Fruit fly (Drosophila melanogaster) whole organism, prepupa: ENCODE measurements around the gene CG5107.

Source experiments
- Blimp-1 ChIP-seq: fragments of 200-800 bp; sonication (Bioruptor generic); optimal IDR thresholded peaks from 3 replicates; lab custom pipeline; 2017; ENCODE audit warnings: missing biosample characterization, missing genetic modification characterization, mild to moderate bottlenecking, moderate library complexity, missing genetic modification reagents
- CG10631 ChIP-seq: fragments of 200-800 bp; sonication (Bioruptor generic); optimal IDR thresholded peaks from 2 replicates; lab custom pipeline; 2016; ENCODE audit warnings: missing biosample characterization, missing genetic modification characterization
- CG11294 ChIP-seq: fragments of 200-800 bp; sonication (Bioruptor generic); IDR thresholded peaks from 2 replicates; pipeline ENCODE4 v1.3.6; 2022; ENCODE audit warnings: missing biosample characterization, missing genetic modification characterization
- CG11762 ChIP-seq: fragments of 200-800 bp; sonication (Bioruptor generic); optimal IDR thresholded peaks from 3 replicates; lab custom pipeline; 2016; ENCODE audit warnings: missing biosample characterization, missing genetic modification characterization; ENCODE audit not compliant: insufficient read depth
- CG11902 ChIP-seq: fragments of 200-800 bp; sonication (Bioruptor generic); optimal IDR thresholded peaks from 3 replicates; lab custom pipeline; 2016; ENCODE audit warnings: missing biosample characterization, missing genetic modification characterization
- CG15336 ChIP-seq: fragments of 200-800 bp; sonication (Bioruptor generic); IDR thresholded peaks from 2 replicates; pipeline ENCODE4 v1.3.6; 2022; ENCODE audit warnings: missing biosample characterization, missing genetic modification characterization
- CG16779 ChIP-seq: fragments of 200-800 bp; sonication (Bioruptor generic); optimal IDR thresholded peaks from 3 replicates; lab custom pipeline; 2017; ENCODE audit warnings: missing biosample characterization, mild to moderate bottlenecking, missing genetic modification characterization
- CG3032 ChIP-seq: fragments of 200-800 bp; optimal IDR thresholded peaks from 2 replicates; lab custom pipeline; 2019; ENCODE audit warnings: missing biosample characterization, mild to moderate bottlenecking, missing genetic modification characterization, moderate library complexity
- CG31627 ChIP-seq: fragments of 200-800 bp; sonication (Bioruptor generic); optimal IDR thresholded peaks from 3 replicates; lab custom pipeline; 2016; ENCODE audit warnings: missing biosample characterization, missing genetic modification characterization
- CG32006 ChIP-seq: fragments of 200-800 bp; sonication (Bioruptor generic); optimal IDR thresholded peaks from 3 replicates; lab custom pipeline; 2017; ENCODE audit warnings: missing biosample characterization, mild to moderate bottlenecking, missing genetic modification characterization
- CG34406 ChIP-seq: fragments of 200-800 bp; sonication (Bioruptor generic); optimal IDR thresholded peaks from 3 replicates; lab custom pipeline; 2016; ENCODE audit warnings: missing biosample characterization, missing genetic modification characterization
- CG4318 ChIP-seq: fragments of 200-800 bp; sonication (Bioruptor generic); optimal IDR thresholded peaks from 3 replicates; lab custom pipeline; 2017; ENCODE audit warnings: missing biosample characterization, mild to moderate bottlenecking, missing genetic modification characterization
- CG6163 ChIP-seq: fragments of 200-800 bp; sonication (Bioruptor generic); IDR thresholded peaks from 3 replicates; pipeline ENCODE4 v1.3.6; 2022; ENCODE audit warnings: missing biosample characterization, missing genetic modification characterization
- CG6808 ChIP-seq: fragments of 200-800 bp; sonication (Bioruptor generic); optimal IDR thresholded peaks from 3 replicates; lab custom pipeline; 2017; ENCODE audit warnings: missing biosample characterization, missing genetic modification characterization, mild to moderate bottlenecking, moderate library complexity, missing genetic modification reagents
- CG7368 ChIP-seq: fragments of 200-800 bp; sonication (Bioruptor generic); optimal IDR thresholded peaks from 3 replicates; lab custom pipeline; 2016; ENCODE audit warnings: missing biosample characterization, missing genetic modification characterization
- CG8632 ChIP-seq: fragments of 200-800 bp; sonication (Bioruptor generic); optimal IDR thresholded peaks from 3 replicates; lab custom pipeline; 2016; ENCODE audit warnings: missing biosample characterization, missing genetic modification characterization
- CG9139 ChIP-seq: fragments of 200-800 bp; sonication (Bioruptor generic); optimal IDR thresholded peaks from 3 replicates; lab custom pipeline; 2017; ENCODE audit warnings: missing biosample characterization, mild to moderate bottlenecking, missing genetic modification characterization
- Eip75B ChIP-seq: fragments of 200-800 bp; sonication (Bioruptor generic); optimal IDR thresholded peaks from 3 replicates; lab custom pipeline; 2016; ENCODE audit warnings: missing biosample characterization, missing genetic modification characterization
- Eip78C ChIP-seq: fragments of 200-800 bp; sonication (Bioruptor generic); peaks from one replicate; lab custom pipeline; 2016; ENCODE audit warnings: missing biosample characterization, missing genetic modification characterization
- Eip93F ChIP-seq: fragments of 200-800 bp; sonication (Bioruptor generic); optimal IDR thresholded peaks from 2 replicates; lab custom pipeline; 2016; ENCODE audit warnings: missing biosample characterization, mild to moderate bottlenecking, missing genetic modification characterization
- Ets21C ChIP-seq: fragments of 200-800 bp; sonication (Bioruptor generic); optimal IDR thresholded peaks from 3 replicates; lab custom pipeline; 2016; ENCODE audit warnings: missing biosample characterization, missing genetic modification characterization
- Ets96B ChIP-seq: fragments of 200-800 bp; optimal IDR thresholded peaks from 2 replicates; lab custom pipeline; 2019; ENCODE audit warnings: missing biosample characterization, mild to moderate bottlenecking, missing genetic modification characterization, moderate library complexity
- Hr38 ChIP-seq: sonication (Bioruptor generic); optimal IDR thresholded peaks from 2 replicates; lab custom pipeline; 2016; ENCODE audit warnings: missing biosample characterization, missing genetic modification characterization
- Hr39 ChIP-seq: fragments of 200-800 bp; sonication (Bioruptor generic); optimal IDR thresholded peaks from 2 replicates; lab custom pipeline; 2016; ENCODE audit warnings: missing biosample characterization, missing genetic modification characterization
- Lpt ChIP-seq: fragments of 200-800 bp; sonication (Bioruptor generic); optimal IDR thresholded peaks from 3 replicates; lab custom pipeline; 2016; ENCODE audit warnings: missing biosample characterization, missing genetic modification characterization
- Met ChIP-seq: fragments of 200-800 bp; sonication (Bioruptor generic); optimal IDR thresholded peaks from 3 replicates; lab custom pipeline; 2016; ENCODE audit warnings: missing biosample characterization, missing genetic modification characterization
- OdsH ChIP-seq: fragments of 200-800 bp; sonication (Bioruptor generic); optimal IDR thresholded peaks from 3 replicates; lab custom pipeline; 2016; ENCODE audit warnings: missing biosample characterization, missing genetic modification characterization
- Smox ChIP-seq: fragments of 200-800 bp; sonication (Bioruptor generic); optimal IDR thresholded peaks from 3 replicates; lab custom pipeline; 2016; ENCODE audit warnings: missing biosample characterization, missing genetic modification characterization
- Sox14 ChIP-seq: fragments of 200-800 bp; sonication (Bioruptor generic); optimal IDR thresholded peaks from 3 replicates; lab custom pipeline; 2016; ENCODE audit warnings: missing biosample characterization, missing genetic modification characterization
- Sox15 ChIP-seq: fragments of 200-800 bp; sonication (Bioruptor generic); optimal IDR thresholded peaks from 3 replicates; lab custom pipeline; 2016; ENCODE audit warnings: missing biosample characterization, missing genetic modification characterization
- achi ChIP-seq: fragments of 200-800 bp; sonication (Bioruptor generic); optimal IDR thresholded peaks from 3 replicates; lab custom pipeline; 2016; ENCODE audit warnings: missing biosample characterization, missing genetic modification characterization
- dac ChIP-seq: fragments of 200-800 bp; sonication (Bioruptor generic); optimal IDR thresholded peaks from 2 replicates; lab custom pipeline; 2017; ENCODE audit warnings: missing biosample characterization, mild to moderate bottlenecking, missing genetic modification characterization
- dsx ChIP-seq: fragments of 200-800 bp; optimal IDR thresholded peaks from 3 replicates; lab custom pipeline; 2019; ENCODE audit warnings: missing biosample characterization, mild to moderate bottlenecking, missing genetic modification characterization, moderate library complexity; ENCODE audit not compliant: poor library complexity, severe bottlenecking
- eg ChIP-seq: fragments of 200-800 bp; sonication (Bioruptor generic); IDR thresholded peaks from 3 replicates; pipeline ENCODE4 v1.3.6; 2022; ENCODE audit warnings: missing biosample characterization, missing genetic modification characterization
- esn ChIP-seq: fragments of 200-800 bp; sonication (Bioruptor generic); optimal IDR thresholded peaks from 2 replicates; lab custom pipeline; 2016; ENCODE audit warnings: missing biosample characterization, mild to moderate bottlenecking, missing genetic modification characterization, moderate library complexity
- fd59A ChIP-seq: fragments of 200-800 bp; sonication (Bioruptor generic); optimal IDR thresholded peaks from 2 replicates; lab custom pipeline; 2017; ENCODE audit warnings: missing biosample characterization, mild to moderate bottlenecking, missing genetic modification characterization, missing genetic modification reagents
- fd85E ChIP-seq: fragments of 200-800 bp; sonication (Bioruptor generic); optimal IDR thresholded peaks from 3 replicates; lab custom pipeline; 2016; ENCODE audit warnings: missing biosample characterization, missing genetic modification characterization
- net ChIP-seq: fragments of 200-800 bp; sonication (Bioruptor generic); optimal IDR thresholded peaks from 3 replicates; lab custom pipeline; 2016; ENCODE audit warnings: missing biosample characterization, missing genetic modification characterization
- salr ChIP-seq, 2 experiments: fragments of 200-800 bp; sonication (Bioruptor generic); optimal IDR thresholded peaks; 3 replicates each; lab custom pipeline; 2016 to 2018; ENCODE audit warnings: missing biosample characterization in 2 of 2, missing genetic modification characterization in 2 of 2, mild to moderate bottlenecking in 1 of 2
- spab ChIP-seq: fragments of 200-800 bp; sonication (Bioruptor generic); optimal IDR thresholded peaks from 2 replicates; lab custom pipeline; 2017; ENCODE audit warnings: missing biosample characterization, mild to moderate bottlenecking, missing genetic modification characterization, missing genetic modification reagents
- ss ChIP-seq, 2 experiments: fragments of 200-800 bp; sonication (Bioruptor generic); optimal IDR thresholded peaks; 2 replicates in 1 of 2; 3 replicates in 1 of 2; lab custom pipeline; 2017 to 2018; ENCODE audit warnings: mild to moderate bottlenecking in 2 of 2, missing biosample characterization in 2 of 2, missing genetic modification characterization in 2 of 2, moderate library complexity in 1 of 2
- svp ChIP-seq: fragments of 200-800 bp; sonication (Bioruptor generic); peaks from one replicate; lab custom pipeline; 2016; ENCODE audit warnings: missing biosample characterization, missing genetic modification characterization
- vri ChIP-seq: fragments of 200-800 bp; sonication (Bioruptor generic); optimal IDR thresholded peaks from 3 replicates; lab custom pipeline; 2016; ENCODE audit warnings: missing biosample characterization, mild to moderate bottlenecking, missing genetic modification characterization

Gene CG5107

DNA sequence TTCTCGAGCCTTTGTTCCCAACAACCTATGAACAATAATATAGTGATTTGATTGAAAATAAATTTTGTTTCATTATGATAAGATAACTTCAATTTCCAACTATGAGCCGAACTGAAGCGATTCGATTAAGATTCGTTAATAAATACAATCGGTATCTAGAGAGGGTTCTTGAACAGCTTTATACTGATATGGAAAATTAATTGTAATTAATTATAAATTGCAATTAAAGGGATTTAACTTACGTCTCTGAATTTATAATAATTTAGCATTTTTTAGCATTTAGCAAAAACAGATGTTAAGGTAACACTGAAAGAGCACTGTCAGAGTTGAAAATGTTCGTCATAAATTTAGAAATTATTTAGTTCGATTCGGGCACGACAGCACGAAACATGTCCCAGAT lies 984 bp downstream of the CG5107 start, which contains the start of gene CG5111:
CG5111 (plus strand) TSS at position 301 of the 400 bp plus-strand sequence.
- no peak for TF ChIP-seq Smox
- no peak for TF ChIP-seq achi (GFP tag; lab: Kevin White, UChicago)
- TF ChIP-seq CG15336 (GFP tag; lab: Robert Waterston, UW), result no peak
- TF ChIP-seq CG6808 (GFP tag; lab: Kevin White, UChicago), result no peak
- TF ChIP-seq Hr38 (GFP tag; lab: Kevin White, UChicago), result no peak
- TF ChIP-seq Lpt, result no peak
- TF ChIP-seq salr (GFP tag; optimal IDR thresholded peaks at IDR 0.05; lab: Kevin White, UChicago), result no peak
- TF ChIP-seq CG7368 (GFP tag; lab: Kevin White, UChicago), result no peak
- TF ChIP-seq esn, result no peak
- TF ChIP-seq eg (GFP tag; lab: Robert Waterston, UW), result no peak
- TF ChIP-seq dac, result no peak
- no peak for TF ChIP-seq Ets96B (tag; lab: Kevin White, UChicago)
- no peak for TF ChIP-seq OdsH (GFP tag; lab: Kevin White, UChicago)
- TF ChIP-seq vri (GFP tag; lab: Kevin White, UChicago), result no peak
- no peak for TF ChIP-seq Hr39 (GFP tag; lab: Kevin White, UChicago)
- no peak for TF ChIP-seq CG8632 (GFP tag; lab: Kevin White, UChicago)

DNA sequence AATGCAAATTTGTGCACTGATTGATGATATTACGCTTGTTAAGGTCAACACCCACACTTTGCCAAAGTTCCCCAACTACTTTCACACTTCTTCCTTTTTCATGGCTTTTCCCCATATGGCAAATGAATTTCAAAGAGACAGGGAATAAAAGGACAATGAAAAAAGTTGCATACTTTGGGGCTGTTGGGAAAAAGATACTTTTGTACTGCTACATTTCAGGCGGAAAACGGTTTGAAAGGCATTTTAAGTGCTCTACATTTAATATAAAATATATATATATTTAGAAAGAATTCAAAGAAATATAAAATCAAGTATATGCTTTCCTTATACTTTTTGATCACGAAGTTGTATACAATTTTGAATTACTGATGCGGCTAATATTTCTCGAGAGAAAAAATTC lies 7.8 kb downstream of the CG5107 start:
- TF ChIP-seq CG3032, result no peak
- TF ChIP-seq CG32006 (GFP tag; lab: Kevin White, UChicago), result no peak
- no peak for TF ChIP-seq OdsH (GFP tag; lab: Kevin White, UChicago)
- TF ChIP-seq CG9139 (GFP tag; lab: Kevin White, UChicago), result no peak
- no peak for TF ChIP-seq Eip75B (GFP tag; lab: Kevin White, UChicago)
- TF ChIP-seq CG4318 (GFP tag; lab: Kevin White, UChicago), result no peak
- no peak for TF ChIP-seq CG6163 (GFP tag; lab: Robert Waterston, UW)
- no peak for TF ChIP-seq Ets96B (tag; lab: Kevin White, UChicago)

DNA sequence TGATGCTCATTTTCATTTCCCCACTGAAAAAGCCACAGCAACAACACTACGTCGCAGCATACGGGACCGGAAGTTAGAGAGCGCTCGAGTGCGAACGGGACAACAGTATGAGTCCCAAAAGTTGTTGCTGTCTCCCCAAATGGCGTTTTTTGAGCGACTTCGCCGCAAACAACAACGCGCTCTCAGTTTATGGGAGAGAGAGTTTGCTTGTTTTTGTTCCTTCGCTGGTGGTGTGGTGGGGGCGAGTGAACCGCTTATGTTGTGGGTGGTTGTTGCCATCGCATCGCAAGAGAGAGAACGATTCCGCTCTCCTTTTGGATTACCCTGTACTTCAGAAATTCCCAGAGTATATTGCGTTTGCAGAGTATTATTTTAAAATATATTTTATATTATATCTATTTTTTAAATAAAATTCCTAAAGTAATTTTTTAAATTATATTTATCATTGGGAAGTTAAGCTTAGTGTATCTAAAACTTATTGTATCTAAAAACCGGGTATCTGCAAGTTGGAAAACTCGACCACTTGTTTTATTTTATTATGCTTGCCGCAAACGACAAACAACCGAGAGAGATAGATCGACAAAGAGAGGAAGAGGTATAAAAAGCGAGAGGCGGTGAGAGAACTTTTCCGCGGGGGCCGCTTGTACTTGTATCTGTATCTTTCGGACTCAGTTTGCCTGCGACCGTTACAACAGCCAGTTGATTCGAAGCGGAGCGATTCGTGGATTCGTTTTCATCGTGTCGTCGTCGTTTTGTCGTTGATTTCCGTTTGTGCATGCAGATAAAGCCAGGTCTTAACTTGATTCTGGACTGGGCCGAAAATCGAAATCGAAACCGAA lies 10.7 kb downstream of the CG5107 start, which contains the start of gene msi:
msi (plus strand) TSS at position 669 of the 839 bp plus-strand sequence.
- TF ChIP-seq Smox (peak; percentile 87), Met (peak; percentile 93), net (GFP tag; lab: Kevin White, UChicago) (peak; percentile 95), vri (GFP tag; lab: Kevin White, UChicago) (peak; percentile 87), CG6808 (GFP tag; lab: Kevin White, UChicago) (peak; percentile 93), CG11762 (GFP tag; lab: Kevin White, UChicago) (peak; percentile 86), Eip93F (peak; percentile 92), OdsH (GFP tag; lab: Kevin White, UChicago) (peak; percentile 96), CG8632 (GFP tag; lab: Kevin White, UChicago) (peak; percentile 98), Lpt (peak; percentile 97), CG15336 (GFP tag; lab: Robert Waterston, UW) (peak; percentile 99), spab (GFP tag; lab: Kevin White, UChicago) (peak; percentile 97), Blimp-1 (GFP tag; lab: Kevin White, UChicago) (peak; percentile 94), CG31627 (GFP tag; lab: Kevin White, UChicago) (peak; percentile 77), Sox15 (GFP tag; lab: Kevin White, UChicago) (peak; percentile 89), ss (GFP tag; optimal IDR thresholded peaks at IDR 0.05; lab: Kevin White, UChicago) (peak; percentile 97 to 98), Hr39 (GFP tag; lab: Kevin White, UChicago) (peak; percentile 80), Ets21C (GFP tag; lab: Kevin White, UChicago) (peak; percentile 69), Hr38 (GFP tag; lab: Kevin White, UChicago) (no peak), fd59A (GFP tag; lab: Kevin White, UChicago) (peak; percentile 85), fd85E (GFP tag; lab: Kevin White, UChicago) (peak; percentile 84), CG10631 (GFP tag; lab: Kevin White, UChicago) (peak; percentile 99), CG34406 (GFP tag; lab: Kevin White, UChicago) (peak; percentile 98), Sox14 (GFP tag; lab: Kevin White, UChicago) (peak; percentile 90), dsx (peak; percentile 98), Eip78C (GFP tag; lab: Kevin White, UChicago) (peak; percentile 99), esn (peak; percentile 97), CG3032 (peak; percentile 99), CG11294 (GFP tag; lab: Robert Waterston, UW) (peak; percentile 97), CG11902 (GFP tag; lab: Kevin White, UChicago) (peak; percentile 91), CG4318 (GFP tag; lab: Kevin White, UChicago) (peak; percentile 97), dac (peak; percentile 93), CG16779 (peak; percentile 97), Eip75B (GFP tag; lab: Kevin White, UChicago) (peak; percentile 86), svp (GFP tag; lab: Kevin White, UChicago) (peak; percentile 94)
